Worm (Caenorhabditis elegans): Measurements from ENCODE around the gene cdgs-1.

The cdgs-1 gene

DNA sequence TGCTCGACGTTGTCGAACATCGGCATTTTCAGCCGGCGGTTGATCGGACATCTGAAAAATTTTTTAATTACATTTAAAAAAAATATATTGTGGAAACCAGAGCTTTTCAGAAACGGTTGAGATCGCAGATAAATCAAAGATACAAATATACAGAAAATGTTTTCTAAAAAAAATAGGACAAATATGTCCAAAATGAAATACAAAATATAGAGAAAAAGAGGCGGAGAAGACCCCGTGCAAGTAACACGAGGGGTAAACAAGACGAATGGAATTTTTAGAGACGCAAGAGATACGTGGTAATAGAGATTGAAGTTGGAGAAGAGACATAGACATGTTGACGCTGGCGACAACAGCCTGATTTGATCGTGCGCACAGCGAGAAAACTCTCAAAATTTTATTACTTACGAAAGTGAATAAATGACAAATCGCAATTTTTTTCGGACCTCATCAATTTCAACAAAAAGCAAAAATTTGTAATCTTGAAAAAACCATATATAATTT, at the start of gene cdgs-1:
Gene cdgs-1 (minus strand): TSS at position 51 of the 501 bp plus-strand sequence.
- TF ChIP-seq unc-62 (GFP tag; optimal IDR thresholded peaks at IDR 0.05): no peak

DNA sequence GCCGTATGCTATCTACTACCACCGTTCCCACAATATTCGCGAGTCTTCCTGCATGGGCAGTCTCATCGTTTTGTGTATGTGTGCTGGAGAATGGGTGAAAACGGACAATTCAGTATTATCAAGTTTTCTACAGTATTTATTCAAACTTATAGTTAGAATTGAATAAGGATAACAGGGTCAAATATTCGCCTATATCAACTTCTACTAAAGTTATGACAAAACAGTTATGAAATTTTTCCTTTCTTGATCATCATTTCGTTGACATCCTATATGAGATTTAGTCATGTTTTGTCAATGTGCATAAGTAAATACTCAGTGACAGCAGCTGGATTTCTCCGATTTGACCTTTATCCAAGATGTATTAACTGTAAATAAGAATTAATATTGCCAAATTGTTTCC, 35.8 kb upstream of the cdgs-1 start:
- no peak for TF ChIP-seq unc-62 (GFP tag; optimal IDR thresholded peaks at IDR 0.05)

DNA sequence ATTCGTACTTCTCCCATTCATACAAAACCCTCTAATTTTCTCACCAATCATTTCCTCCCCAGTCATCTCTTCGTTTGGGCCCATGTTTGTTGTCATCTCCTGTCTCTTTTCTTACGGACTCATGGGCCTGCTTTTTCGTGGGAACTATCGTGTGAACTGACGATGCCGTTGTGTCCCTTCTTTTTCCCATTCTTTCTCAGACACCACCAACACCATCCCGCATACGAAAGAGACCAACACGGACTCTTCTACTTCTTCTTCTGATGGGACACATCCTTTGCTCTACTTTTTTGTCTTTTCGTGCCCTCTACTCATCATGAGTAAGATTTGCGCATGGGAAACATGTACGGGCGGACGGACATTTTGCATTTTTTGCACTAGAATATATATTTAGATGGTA, 34.8 kb upstream of the cdgs-1 start:
- TF ChIP-seq unc-62 (GFP tag; optimal IDR thresholded peaks at IDR 0.05): no peak

DNA sequence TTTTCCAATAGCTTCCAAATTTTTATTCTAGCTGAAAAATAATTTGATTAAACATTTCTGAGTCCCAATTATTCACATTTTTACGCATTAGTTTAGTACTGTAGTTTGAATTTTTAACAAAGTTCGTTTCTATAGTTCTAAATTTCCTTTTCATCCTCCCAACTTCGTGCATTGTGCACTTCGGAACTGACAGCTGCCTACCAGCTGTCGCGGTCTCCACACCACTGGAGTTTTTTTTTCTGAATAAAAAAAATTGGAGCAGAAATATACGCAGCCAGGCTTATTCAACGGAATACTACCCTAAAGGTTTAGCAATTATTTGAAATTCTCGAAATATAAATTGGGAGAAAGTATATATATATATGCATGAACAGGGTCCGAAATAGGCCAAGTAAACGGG, 33.7 kb upstream of the cdgs-1 start:
- TF ChIP-seq unc-62 (GFP tag; optimal IDR thresholded peaks at IDR 0.05): no peak

DNA sequence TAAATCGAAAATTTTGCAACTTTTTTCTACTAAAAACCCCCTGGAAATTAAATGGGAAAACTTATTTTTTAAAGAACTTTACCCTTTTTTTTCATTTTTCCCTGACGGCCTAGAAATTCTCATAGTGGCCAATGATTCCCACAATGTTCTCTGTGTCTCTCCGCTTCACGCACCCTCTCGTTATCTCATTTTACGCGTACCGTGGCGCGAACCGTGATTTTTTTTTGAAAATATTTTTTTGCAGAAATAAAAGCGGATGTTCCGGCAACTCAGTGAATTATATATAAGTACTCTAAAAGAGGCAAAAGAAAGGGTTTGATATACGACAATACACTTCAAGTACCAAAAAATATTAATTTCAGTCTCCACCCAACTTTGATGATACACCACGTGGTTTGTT, 30.9 kb upstream of the cdgs-1 start, which contains the start of gene C06A6.2:
Gene C06A6.2 (plus strand): TSS at position 237 of the 400 bp plus-strand sequence.
- TF ChIP-seq unc-62 (GFP tag; optimal IDR thresholded peaks at IDR 0.05): no peak

DNA sequence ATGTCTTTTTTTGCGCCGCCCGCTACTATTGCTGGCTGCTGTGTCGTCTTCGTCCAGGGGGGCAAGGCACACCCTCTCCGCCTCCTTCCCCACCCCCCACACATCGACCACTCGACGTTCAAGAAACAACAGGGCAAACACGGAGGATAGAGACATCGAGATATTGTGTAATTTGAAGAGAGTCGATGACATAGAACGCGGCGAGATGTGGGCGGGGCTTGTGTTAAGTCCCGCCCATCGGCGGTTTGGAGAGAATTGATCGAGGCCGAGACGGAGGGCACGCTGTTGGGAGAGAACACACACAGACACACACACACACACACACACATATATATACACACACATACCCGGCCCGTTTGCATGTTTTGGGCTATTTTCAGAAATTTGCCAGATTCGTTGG, 30.1 kb upstream of the cdgs-1 start:
- no peak for TF ChIP-seq unc-62 (GFP tag; optimal IDR thresholded peaks at IDR 0.05)

DNA sequence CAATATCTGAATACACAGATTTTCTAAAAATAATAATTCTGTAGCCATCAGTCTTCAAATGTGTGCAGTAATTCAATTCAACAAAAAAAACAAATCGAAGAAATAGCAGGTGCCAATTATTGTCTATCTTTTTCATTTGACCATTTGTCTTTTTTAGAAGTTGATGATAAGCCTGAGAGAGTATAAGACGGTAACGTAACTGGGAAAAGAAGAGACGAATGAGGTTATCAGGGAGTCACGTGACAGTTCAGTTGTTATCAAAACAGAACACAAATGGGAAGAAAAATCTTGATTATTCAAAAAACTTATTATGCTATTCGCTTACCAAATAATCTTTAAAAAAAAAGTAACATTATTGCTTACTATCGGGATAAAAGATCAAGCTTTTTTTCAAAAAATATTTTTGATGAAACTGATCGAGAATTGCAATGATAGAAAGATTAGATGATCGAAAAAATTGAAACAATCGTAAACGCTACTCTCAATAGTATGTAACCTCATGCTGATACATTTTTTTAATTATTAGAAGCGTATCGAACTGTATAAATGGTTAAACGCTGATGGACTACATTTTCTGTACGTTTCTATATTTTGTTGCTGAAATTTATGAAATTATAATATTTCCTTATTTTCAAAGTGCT, 28.9 kb upstream of the cdgs-1 start:
- no peak for TF ChIP-seq unc-62 (GFP tag; optimal IDR thresholded peaks at IDR 0.05)

DNA sequence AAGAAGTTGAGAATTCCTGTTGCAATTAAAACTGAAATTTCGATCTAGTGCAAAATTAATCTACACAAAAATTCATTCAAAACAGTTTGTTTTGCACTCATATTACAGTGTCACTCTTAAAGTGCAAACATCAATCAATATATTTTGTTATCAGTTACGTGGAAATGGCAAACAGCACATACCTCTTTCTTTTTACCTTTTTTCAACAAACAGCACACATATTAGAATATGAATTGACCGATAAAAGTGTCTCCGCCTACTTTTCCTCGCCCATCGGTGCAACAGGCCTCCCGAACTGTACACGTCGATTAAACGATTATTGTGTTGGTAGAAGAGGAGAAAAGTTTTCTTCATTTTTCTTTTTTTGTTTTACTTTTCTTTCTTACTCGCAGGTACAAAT, 25.7 kb upstream of the cdgs-1 start:
- no peak for TF ChIP-seq unc-62 (GFP tag; optimal IDR thresholded peaks at IDR 0.05)

DNA sequence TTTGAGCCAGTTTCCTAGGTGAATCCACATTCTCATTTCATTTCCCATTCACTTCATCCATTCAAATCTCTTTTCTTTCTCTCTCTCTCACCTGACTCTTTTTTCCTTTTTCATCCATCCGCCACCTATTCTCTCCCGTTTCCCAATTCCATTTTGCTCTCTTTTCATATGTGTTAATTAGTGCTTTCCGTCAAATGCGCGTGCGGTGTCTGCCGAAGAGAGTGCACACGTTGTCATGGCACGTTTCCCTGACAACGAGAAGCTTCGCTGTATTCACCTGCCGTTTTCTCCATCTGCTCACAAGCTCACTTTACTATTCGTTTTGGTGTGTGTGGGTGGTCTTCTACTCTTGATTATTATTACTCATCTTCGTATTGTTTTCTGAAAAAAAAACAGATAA, 24.4 kb upstream of the cdgs-1 start:
- TF ChIP-seq unc-62 (GFP tag; optimal IDR thresholded peaks at IDR 0.05): no peak

DNA sequence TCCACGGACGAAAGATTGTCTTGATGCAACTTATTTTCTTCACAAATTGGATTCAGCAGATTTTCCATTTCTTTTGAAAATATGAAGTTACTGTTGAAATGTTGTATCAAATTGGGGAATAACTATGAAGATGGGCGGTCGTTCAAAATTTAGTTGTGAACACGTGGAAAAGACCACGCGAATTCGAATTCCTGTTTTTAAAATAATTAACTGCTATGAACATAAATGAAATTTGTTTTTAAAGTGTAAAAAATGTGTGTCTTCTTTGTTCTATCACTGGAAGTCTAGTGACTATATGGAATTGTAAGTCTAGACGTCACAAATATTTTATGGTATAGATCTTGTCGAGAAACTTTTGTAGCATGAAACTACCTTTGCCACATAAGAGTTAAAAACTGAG, 22.9 kb upstream of the cdgs-1 start, which contains the start of gene C06A6.7:
Gene C06A6.7 (minus strand): TSS at position 101 of the 400 bp plus-strand sequence.
- no peak for TF ChIP-seq unc-62 (GFP tag; optimal IDR thresholded peaks at IDR 0.05)

DNA sequence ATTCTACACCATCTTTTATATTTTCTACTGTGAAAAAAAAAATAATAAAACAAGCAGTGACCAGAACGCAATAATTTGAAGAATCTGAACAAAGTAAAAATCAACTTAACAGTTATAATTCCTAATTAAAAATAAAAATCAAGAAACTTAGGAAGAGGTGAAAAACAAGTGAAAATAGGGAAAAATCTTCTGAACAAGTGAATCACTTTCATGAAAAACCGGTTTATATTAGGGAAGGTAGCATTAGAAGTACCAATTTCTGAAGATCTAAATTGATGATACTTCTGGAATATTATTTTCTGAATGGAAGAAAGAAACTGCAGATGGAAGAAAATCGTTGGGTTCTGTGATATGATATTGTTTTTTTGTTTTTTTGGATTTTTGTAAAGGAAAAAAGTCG, 21.0 kb upstream of the cdgs-1 start:
- TF ChIP-seq unc-62 (GFP tag; optimal IDR thresholded peaks at IDR 0.05): no peak

DNA sequence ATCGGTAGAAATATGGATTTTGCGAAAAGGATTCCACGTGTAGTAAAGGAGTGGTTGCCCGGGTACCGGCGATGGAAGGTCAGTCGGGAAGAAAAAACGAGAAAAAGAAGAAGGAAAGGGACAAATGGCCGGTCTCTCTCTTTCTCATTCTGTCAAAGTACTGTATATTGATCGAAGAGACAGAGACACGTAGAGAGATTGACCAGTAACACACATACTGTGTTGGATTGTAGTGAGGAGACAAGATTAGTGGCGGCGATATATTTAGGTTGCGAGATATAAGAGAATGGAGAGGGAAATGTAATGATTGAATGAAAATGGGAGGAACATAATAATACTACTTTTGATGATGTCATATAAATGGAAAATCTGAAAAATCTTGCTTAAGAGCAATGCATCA, 20.5 kb upstream of the cdgs-1 start:
- no peak for TF ChIP-seq unc-62 (GFP tag; optimal IDR thresholded peaks at IDR 0.05)

DNA sequence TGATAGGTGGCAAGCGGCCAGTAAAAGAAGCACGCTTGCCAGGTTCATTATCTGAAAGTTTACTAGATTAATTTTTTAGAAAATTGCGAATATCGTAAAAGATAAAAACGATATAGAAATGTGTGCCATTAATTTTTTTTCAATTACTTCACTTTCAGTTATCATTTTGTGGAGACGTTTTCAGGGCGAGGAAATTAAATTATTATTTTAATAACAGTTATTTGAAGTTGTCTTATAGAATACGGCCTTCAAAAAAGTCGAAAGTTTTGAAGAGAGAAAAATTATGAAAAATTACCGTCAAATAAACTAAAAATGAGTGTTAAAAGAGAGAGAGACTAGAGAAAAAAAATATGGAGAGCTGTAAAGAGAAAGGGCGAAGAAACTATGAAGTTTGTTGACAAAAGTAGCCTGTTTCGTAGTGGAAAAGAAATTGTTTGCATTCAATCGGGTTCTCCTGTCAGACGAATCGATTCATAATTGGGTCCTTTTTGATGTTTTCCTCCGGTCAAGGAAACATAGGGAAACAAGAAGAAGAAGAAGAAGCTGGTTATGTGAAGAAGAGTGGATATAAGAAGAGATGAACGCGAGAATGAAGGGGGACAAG, 19.2 kb upstream of the cdgs-1 start, which contains the start of gene erp-44.2:
Gene erp-44.2 (minus strand): TSS at position 51 of the 604 bp plus-strand sequence.
- no peak for TF ChIP-seq unc-62 (GFP tag; optimal IDR thresholded peaks at IDR 0.05)

DNA sequence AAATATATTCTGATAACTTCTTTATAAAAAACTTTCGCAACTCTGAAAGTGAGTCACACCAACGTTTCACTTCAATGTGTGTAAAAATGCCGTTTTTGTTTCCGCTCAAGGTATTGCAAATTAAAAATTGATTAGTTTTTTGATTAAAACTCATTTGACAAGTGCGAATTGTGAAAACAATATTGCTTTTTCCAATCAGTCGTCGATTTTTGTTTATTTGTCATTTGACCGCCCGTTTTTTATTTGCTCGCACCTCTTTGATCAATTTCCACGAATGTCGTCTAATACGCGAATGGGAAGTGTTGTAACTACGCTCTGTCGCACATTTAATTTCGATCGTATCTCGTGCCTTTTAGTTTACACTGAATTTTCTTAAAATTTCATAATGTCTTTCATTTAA, 14.6 kb upstream of the cdgs-1 start, which contains the start of gene mvb-12:
Gene mvb-12 (plus strand): TSS at position 375 of the 400 bp plus-strand sequence.
- no peak for TF ChIP-seq unc-62 (GFP tag; optimal IDR thresholded peaks at IDR 0.05)

DNA sequence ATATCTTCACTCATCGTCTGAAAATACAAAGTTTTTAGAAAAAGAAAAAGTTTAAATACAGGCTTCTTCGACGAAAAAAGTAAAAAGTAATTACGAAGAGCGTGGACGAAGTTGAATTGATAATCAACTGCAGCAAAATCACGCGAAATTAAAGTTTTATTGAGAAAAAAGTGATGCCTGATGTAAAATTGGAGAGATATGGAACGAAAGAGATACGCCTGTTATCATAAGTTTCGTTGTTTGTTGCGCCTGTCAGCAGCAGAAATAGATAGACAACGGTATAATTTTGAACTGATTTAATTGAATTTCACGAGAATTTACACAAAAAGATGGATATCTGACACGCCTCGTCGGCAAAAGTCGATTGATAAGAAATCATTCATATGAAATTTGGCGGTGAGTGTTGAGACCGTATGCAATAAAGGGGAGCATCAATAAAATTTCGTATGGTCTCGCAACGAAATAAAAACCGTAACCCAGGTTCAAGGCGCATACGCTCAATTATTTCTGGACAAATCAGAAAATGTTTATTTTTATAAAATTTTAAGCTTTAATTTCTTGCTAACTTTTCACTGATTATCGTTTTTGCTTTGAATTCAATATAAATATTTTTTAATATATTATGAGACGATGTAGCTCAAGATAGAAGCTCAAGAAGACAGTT, 13.9 kb upstream of the cdgs-1 start, which contains the start of gene C06A6.4:
Gene C06A6.4 (minus strand): TSS at position 24 of the 664 bp plus-strand sequence.
- no peak for TF ChIP-seq unc-62 (GFP tag; optimal IDR thresholded peaks at IDR 0.05)

DNA sequence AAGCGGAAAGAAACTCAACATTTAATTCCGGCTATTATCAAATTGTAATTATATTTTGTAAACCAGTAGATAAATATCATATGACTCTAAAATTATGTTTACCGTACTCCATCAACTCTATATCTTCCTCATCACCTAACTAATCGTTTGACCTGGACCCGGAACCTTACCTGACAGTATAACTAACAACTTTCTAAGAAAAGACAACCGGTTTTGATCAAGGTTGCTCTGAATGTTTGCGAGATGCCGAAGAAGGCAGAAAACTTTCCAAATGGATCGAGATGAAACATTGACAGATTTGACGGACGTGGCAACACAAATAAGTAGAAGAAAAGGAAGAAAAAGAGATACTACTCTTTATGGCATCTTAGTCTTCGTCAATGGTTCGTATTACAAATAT, 9.1 kb upstream of the cdgs-1 start:
- no peak for TF ChIP-seq unc-62 (GFP tag; optimal IDR thresholded peaks at IDR 0.05)

DNA sequence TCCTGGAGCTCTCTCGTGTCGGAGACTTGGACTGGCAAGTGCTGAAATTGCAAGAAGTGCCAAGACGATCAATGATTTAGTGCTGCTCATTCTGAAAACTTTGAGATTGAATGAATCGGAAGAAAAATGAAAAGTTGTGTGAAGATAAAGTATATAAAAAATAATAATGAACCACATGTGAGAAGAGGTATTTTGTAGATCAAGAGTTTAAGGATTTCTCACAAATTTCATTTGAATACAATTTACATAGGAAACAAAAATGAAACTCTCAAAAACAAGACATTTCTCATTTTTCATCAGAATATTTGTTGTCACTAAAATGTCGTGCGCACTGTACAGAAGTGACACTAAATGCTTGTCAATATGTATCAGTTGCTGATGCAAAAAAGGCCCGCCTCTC, 7.0 kb upstream of the cdgs-1 start, which contains the start of gene T14A8.2:
Gene T14A8.2 (minus strand): TSS at position 101 of the 400 bp plus-strand sequence.
- TF ChIP-seq unc-62 (GFP tag; optimal IDR thresholded peaks at IDR 0.05): no peak
